Fruit fly (Drosophila melanogaster) whole organism, adult: ENCODE results near the gene CG15199.
"Not testable (repeated sequence)": the region's sequence is repeated elsewhere in the genome, so short reads cannot be mapped to it uniquely, and the experiment has no call there.

ENCODE experiments used
- CG11617 ChIP-seq: fragments of 200-800 bp; sonication (Bioruptor generic); optimal IDR thresholded peaks from 2 replicates; lab custom pipeline; 2017; ENCODE audit warnings: mild to moderate bottlenecking, missing biosample characterization, missing genetic modification reagents, missing genetic modification characterization
- CG12768 ChIP-seq: fragments of 200-800 bp; sonication (Bioruptor generic); optimal IDR thresholded peaks from 2 replicates; lab custom pipeline; 2017; ENCODE audit warnings: missing biosample characterization, missing genetic modification characterization, mild to moderate bottlenecking, moderate library complexity, missing genetic modification reagents
- CG14711 ChIP-seq: fragments of 200-800 bp; sonication (Bioruptor generic); optimal IDR thresholded peaks from 2 replicates; lab custom pipeline; 2018; ENCODE audit warnings: missing biosample characterization, mild to moderate bottlenecking, missing genetic modification characterization, moderate library complexity
- CG1620 ChIP-seq: fragments of 200-800 bp; sonication (Bioruptor generic); optimal IDR thresholded peaks from 2 replicates; lab custom pipeline; 2016; ENCODE audit warnings: missing biosample characterization, missing genetic modification characterization
- CG33017 ChIP-seq: fragments of 200-800 bp; sonication (Bioruptor generic); optimal IDR thresholded peaks from 2 replicates; lab custom pipeline; 2018; ENCODE audit warnings: missing biosample characterization, mild to moderate bottlenecking, missing genetic modification characterization, moderate library complexity
- CG5204 ChIP-seq: fragments of 200-800 bp; sonication (Bioruptor generic); optimal IDR thresholded peaks from 2 replicates; lab custom pipeline; 2016; ENCODE audit warnings: missing biosample characterization, missing genetic modification characterization
- CG7045 ChIP-seq: fragments of 200-800 bp; sonication (Bioruptor generic); optimal IDR thresholded peaks from 2 replicates; lab custom pipeline; 2017; ENCODE audit warnings: missing biosample characterization, mild to moderate bottlenecking, missing genetic modification characterization
- CG7101 ChIP-seq: fragments of 200-800 bp; sonication (Bioruptor generic); optimal IDR thresholded peaks from 2 replicates; lab custom pipeline; 2018; ENCODE audit warnings: missing biosample characterization, mild to moderate bottlenecking, missing genetic modification characterization, moderate library complexity
- Clk ChIP-seq: fragments of 200-800 bp; sonication (Bioruptor generic); optimal IDR thresholded peaks from 2 replicates; lab custom pipeline; 2017; ENCODE audit warnings: missing biosample characterization, missing genetic modification characterization
- Crg-1 ChIP-seq: fragments of 200-800 bp; sonication (Bioruptor generic); optimal IDR thresholded peaks from 2 replicates; lab custom pipeline; 2016; ENCODE audit warnings: missing biosample characterization, missing genetic modification characterization
- Hr96 ChIP-seq: fragments of 200-800 bp; sonication (Bioruptor generic); optimal IDR thresholded peaks from 2 replicates; lab custom pipeline; 2016; ENCODE audit warnings: missing biosample characterization, missing genetic modification characterization
- Mnt ChIP-seq: fragments of 200-800 bp; sonication (Bioruptor generic); optimal IDR thresholded peaks from 2 replicates; lab custom pipeline; 2016; ENCODE audit warnings: missing biosample characterization, mild to moderate bottlenecking, missing genetic modification characterization
- bab1 ChIP-seq: fragments of 200-800 bp; sonication (Bioruptor generic); optimal IDR thresholded peaks from 3 replicates; lab custom pipeline; 2019; ENCODE audit warnings: missing biosample characterization, mild to moderate bottlenecking, missing genetic modification characterization, moderate library complexity
- cic ChIP-seq: fragments of 200-800 bp; sonication (Bioruptor generic); optimal IDR thresholded peaks from 2 replicates; lab custom pipeline; 2017; ENCODE audit warnings: missing biosample characterization, mild to moderate bottlenecking, missing genetic modification characterization, moderate library complexity
- cnc ChIP-seq, 2 experiments: fragments of >200 bp; optimal IDR thresholded peaks; 2 replicates each; lab custom pipeline; 2017
- kay ChIP-seq: fragments of 200-800 bp; sonication (Bioruptor generic); peaks from one replicate; lab custom pipeline; 2016; ENCODE audit warnings: missing biosample characterization, missing genetic modification characterization, borderline replicate concordance
- ovo ChIP-seq: fragments of 200-800 bp; sonication (Bioruptor generic); optimal IDR thresholded peaks from 2 replicates; lab custom pipeline; 2016; ENCODE audit warnings: missing biosample characterization, missing genetic modification characterization
- pad ChIP-seq: fragments of 200-800 bp; sonication (Bioruptor generic); optimal IDR thresholded peaks from 3 replicates; lab custom pipeline; 2017; ENCODE audit warnings: missing biosample characterization, missing genetic modification characterization, mild to moderate bottlenecking, moderate library complexity, missing genetic modification reagents
- tj ChIP-seq: fragments of 200-800 bp; sonication (Bioruptor generic); optimal IDR thresholded peaks from 3 replicates; lab custom pipeline; 2017; ENCODE audit warnings: missing biosample characterization, mild to moderate bottlenecking, missing genetic modification characterization, moderate library complexity
- toe ChIP-seq: fragments of 200-800 bp; sonication (Bioruptor generic); optimal IDR thresholded peaks from 2 replicates; lab custom pipeline; 2016; ENCODE audit warnings: missing biosample characterization, missing genetic modification characterization

The CG15199 gene

dm6 chrX:11108845-11109450 lies 32.7 kb downstream of the CG15199 start:
- peak; percentile 20 for TF ChIP-seq Crg-1 (GFP tag; lab: Kevin White, UChicago)
- no peak for TF ChIP-seq bab1 (GFP tag; lab: Kevin White, UChicago)
- TF ChIP-seq cic (GFP tag; lab: Kevin White, UChicago) = no peak
- TF ChIP-seq Clk (GFP tag; lab: Kevin White, UChicago) = no peak
- TF ChIP-seq Mnt (GFP tag; lab: Kevin White, UChicago) = peak; percentile 100
- TF ChIP-seq CG14711 (tag; lab: Kevin White, UChicago) = peak; percentile 36
- TF ChIP-seq CG5204 = no peak
- TF ChIP-seq tj (GFP tag; lab: Kevin White, UChicago) = no peak
- TF ChIP-seq cnc (optimal IDR thresholded peaks at IDR 0.05; lab: Kevin White, UChicago) = no peak
- TF ChIP-seq CG1620 (GFP tag; lab: Kevin White, UChicago) = no peak
- TF ChIP-seq CG7101 = peak; percentile 2
- peak; percentile 12 for TF ChIP-seq CG11617
- no peak for TF ChIP-seq kay
- TF ChIP-seq ovo (GFP tag; lab: Kevin White, UChicago) = no peak
- TF ChIP-seq CG12768 (GFP tag; lab: Kevin White, UChicago) = no peak
- TF ChIP-seq Hr96 (GFP tag; lab: Kevin White, UChicago) = no peak
- no peak for TF ChIP-seq CG7045 (GFP tag; lab: Kevin White, UChicago)
- peak; percentile 22 for TF ChIP-seq CG33017 (tag; lab: Kevin White, UChicago)
- no peak for TF ChIP-seq toe (GFP tag; lab: Kevin White, UChicago)
- peak; percentile 2 for TF ChIP-seq pad (GFP tag; lab: Kevin White, UChicago)

- no peak for TF ChIP-seq Mnt (GFP tag; lab: Kevin White, UChicago)
- peak; percentile 47 for TF ChIP-seq tj (GFP tag; lab: Kevin White, UChicago)
- peak; percentile 56 for TF ChIP-seq Hr96 (GFP tag; lab: Kevin White, UChicago)
- TF ChIP-seq CG14711 (tag; lab: Kevin White, UChicago) = peak; percentile 58
- TF ChIP-seq CG33017 (tag; lab: Kevin White, UChicago) = peak; percentile 12
- TF ChIP-seq ovo (GFP tag; lab: Kevin White, UChicago) = peak; percentile 61
- TF ChIP-seq cic (GFP tag; lab: Kevin White, UChicago) = peak; percentile 3
- TF ChIP-seq toe (GFP tag; lab: Kevin White, UChicago) = peak; percentile 33
- peak; percentile 73 for TF ChIP-seq CG1620 (GFP tag; lab: Kevin White, UChicago)
- TF ChIP-seq bab1 (GFP tag; lab: Kevin White, UChicago) = peak; percentile 84
- TF ChIP-seq CG12768 (GFP tag; lab: Kevin White, UChicago) = no peak
- TF ChIP-seq CG5204 = no peak
- peak; percentile 37 for TF ChIP-seq pad (GFP tag; lab: Kevin White, UChicago)
- peak; percentile 76 for TF ChIP-seq CG7101
- TF ChIP-seq Crg-1 (GFP tag; lab: Kevin White, UChicago) = peak; percentile 14
These were observed 33.3 kb downstream of the CG15199 start, which contains the start of gene Hsp60A for dm6 chrX:11108148-11108844. TSS of gene Hsp60A (plus strand) at chrX:11108482.

dm6 chrX:11095973-11096372 lies 45.7 kb downstream of the CG15199 start, which contains the start of gene CG42249:
TSS of gene CG42249 (plus strand) at chrX:11096273.
- not testable (repeated sequence) for TF ChIP-seq Crg-1 (GFP tag; lab: Kevin White, UChicago); CG33017 (tag; lab: Kevin White, UChicago); tj (GFP tag; lab: Kevin White, UChicago)

- peak; percentile 15 for TF ChIP-seq cic (GFP tag; lab: Kevin White, UChicago)
- no peak for TF ChIP-seq CG1620 (GFP tag; lab: Kevin White, UChicago)
- peak; percentile 55 for TF ChIP-seq Mnt (GFP tag; lab: Kevin White, UChicago)
- TF ChIP-seq Crg-1 (GFP tag; lab: Kevin White, UChicago) = no peak
These were observed 46.4 kb downstream of the CG15199 start for dm6 chrX:11095276-11095675.

- TF ChIP-seq ovo (GFP tag; lab: Kevin White, UChicago) = no peak
- no peak for TF ChIP-seq cnc (optimal IDR thresholded peaks at IDR 0.05; lab: Kevin White, UChicago)
- TF ChIP-seq cic (GFP tag; lab: Kevin White, UChicago) = no peak
- no peak for TF ChIP-seq CG5204
- TF ChIP-seq CG7101 = no peak
- no peak for TF ChIP-seq kay
- TF ChIP-seq CG7045 (GFP tag; lab: Kevin White, UChicago) = no peak
- TF ChIP-seq CG11617 = no peak
- TF ChIP-seq Clk (GFP tag; lab: Kevin White, UChicago) = no peak
- no peak for TF ChIP-seq CG14711 (tag; lab: Kevin White, UChicago)
- no peak for TF ChIP-seq CG33017 (tag; lab: Kevin White, UChicago)
- TF ChIP-seq CG1620 (GFP tag; lab: Kevin White, UChicago) = no peak
- no peak for TF ChIP-seq tj (GFP tag; lab: Kevin White, UChicago)
- no peak for TF ChIP-seq toe (GFP tag; lab: Kevin White, UChicago)
- TF ChIP-seq pad (GFP tag; lab: Kevin White, UChicago) = no peak
- TF ChIP-seq Hr96 (GFP tag; lab: Kevin White, UChicago) = no peak
- no peak for TF ChIP-seq bab1 (GFP tag; lab: Kevin White, UChicago)
- no peak for TF ChIP-seq CG12768 (GFP tag; lab: Kevin White, UChicago)
These were observed 49.4 kb downstream of the CG15199 start, which contains the start of gene CG2061 for dm6 chrX:11092201-11092600. TSS of gene CG2061 (plus strand) at chrX:11092492.
